Worm (Caenorhabditis elegans): ENCODE data around the gene col-91.

The col-91 gene

ce11 chrIII:8247051-8247450 lies 16.4 kb downstream of the col-91 start, which contains the start of gene C02F5.13:
Gene C02F5.13, plus strand, starts transcription at chrIII:8247351.
- TF ChIP-seq ZK546.5 (tag; optimal IDR thresholded peaks at IDR 0.05) (no peak), ztf-1 (GFP tag; conservative IDR thresholded peaks at IDR 0.05) (no peak), egl-27 (tag; optimal IDR thresholded peaks at IDR 0.05) (no peak), R02D3.7 (tag; optimal IDR thresholded peaks at IDR 0.05) (no peak), nhr-23 (tag; optimal IDR thresholded peaks at IDR 0.05) (no peak), nhr-237 (tag; optimal IDR thresholded peaks at IDR 0.05) (no peak), sem-4 (tag; optimal IDR thresholded peaks at IDR 0.05) (no peak), nhr-21 (tag; optimal IDR thresholded peaks at IDR 0.05) (no peak), nhr-6 (tag; optimal IDR thresholded peaks at IDR 0.05) (no peak), alr-1 (tag; optimal IDR thresholded peaks at IDR 0.05) (no peak), ztf-11 (tag; optimal IDR thresholded peaks at IDR 0.05) (no peak), fos-1 (tag; optimal IDR thresholded peaks at IDR 0.05) (no peak), nhr-25 (tag; optimal IDR thresholded peaks at IDR 0.05) (no peak), snpc-4 (tag; optimal IDR thresholded peaks at IDR 0.05) (no peak), ztf-4 (tag; optimal IDR thresholded peaks at IDR 0.05) (no peak), gmeb-1 (tag; optimal IDR thresholded peaks at IDR 0.05) (no peak)

- no peak for TF ChIP-seq nhr-237 (tag; optimal IDR thresholded peaks at IDR 0.05)
Observed at ce11 chrIII:8245591-8245990, 17.9 kb downstream of the col-91 start, which contains the start of gene C02F5.3. Gene C02F5.3, plus strand, starts transcription at chrIII:8245891.

DNA sequence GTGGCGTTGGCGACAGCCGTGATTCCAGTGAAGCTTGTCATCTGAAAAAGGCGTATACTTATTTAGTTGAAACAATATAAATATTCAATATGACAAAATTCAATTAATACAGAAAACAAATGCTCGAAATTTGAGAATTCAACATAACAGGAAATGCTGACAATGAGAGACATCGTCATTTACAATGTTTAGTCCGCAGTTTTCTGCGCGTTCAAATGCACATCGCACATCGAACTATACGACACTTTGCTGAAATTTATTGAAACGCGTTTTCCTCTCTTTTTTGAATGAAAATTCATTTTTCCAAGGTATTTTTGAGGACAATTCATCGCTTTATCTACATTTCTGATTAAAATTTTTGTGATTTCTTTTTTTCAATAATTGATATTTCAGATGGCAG lies 19.4 kb downstream of the col-91 start, which contains the start of the genes pbs-6 and cids-1:
TSS of gene pbs-6 (minus strand) at position 41 of the 400 bp plus-strand sequence.
TSS of gene cids-1 (plus strand) at position 394 of the 400 bp plus-strand sequence.
- TF ChIP-seq unc-55 (GFP tag; optimal IDR thresholded peaks at IDR 0.05) (peak; percentile 47), snpc-4 (tag; optimal IDR thresholded peaks at IDR 0.05) (no peak), elt-3 (tag; optimal IDR thresholded peaks at IDR 0.05) (no peak), nhr-129 (tag; optimal IDR thresholded peaks at IDR 0.05) (peak; percentile 21), ztf-4 (tag; optimal IDR thresholded peaks at IDR 0.05) (no peak), lsy-2 (tag; optimal IDR thresholded peaks at IDR 0.05) (peak in 1 of 2 experiments; percentile 51), C34F6.9 (tag; optimal IDR thresholded peaks at IDR 0.05) (peak; percentile 16)

DNA sequence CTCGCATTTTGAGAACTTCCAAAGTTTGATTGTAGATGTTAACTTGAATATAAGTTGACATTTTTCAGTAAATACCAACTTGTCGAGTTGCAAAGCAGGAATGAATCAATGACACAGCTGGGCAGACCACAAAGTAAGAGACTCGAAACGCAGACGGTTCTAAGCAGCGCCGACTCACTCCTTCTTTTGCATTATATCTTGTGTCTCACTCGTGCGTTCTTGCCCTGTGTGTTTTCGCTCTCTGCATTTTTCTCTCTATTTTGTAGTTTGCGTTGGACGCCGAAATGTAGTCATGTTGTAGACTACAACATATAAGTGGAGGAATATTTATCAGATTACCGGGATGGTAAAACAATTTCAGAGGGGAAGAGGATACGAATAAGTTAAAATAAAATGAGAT lies 20.7 kb downstream of the col-91 start, which contains the start of gene C02F5.12:
TSS of gene C02F5.12 (minus strand) at position 221 of the 400 bp plus-strand sequence.
- TF ChIP-seq ztf-11 (tag; optimal IDR thresholded peaks at IDR 0.05) (no peak), egl-27 (tag; optimal IDR thresholded peaks at IDR 0.05) (no peak), lin-11 (tag; optimal IDR thresholded peaks at IDR 0.05) (no peak), nhr-21 (tag; optimal IDR thresholded peaks at IDR 0.05) (no peak), snpc-4 (tag; optimal IDR thresholded peaks at IDR 0.05) (no peak), nhr-11 (tag; optimal IDR thresholded peaks at IDR 0.05) (no peak), lin-39 (tag; optimal IDR thresholded peaks at IDR 0.05) (no peak), unc-39 (tag; optimal IDR thresholded peaks at IDR 0.05) (no peak), elt-1 (tag; optimal IDR thresholded peaks at IDR 0.05) (no peak), peb-1 (tag; optimal IDR thresholded peaks at IDR 0.05) (no peak), alr-1 (tag; optimal IDR thresholded peaks at IDR 0.05) (no peak), unc-62 (GFP tag; optimal IDR thresholded peaks at IDR 0.05) (no peak), nhr-25 (tag; optimal IDR thresholded peaks at IDR 0.05) (no peak), F13H6.1 (tag; optimal IDR thresholded peaks at IDR 0.05) (peak; percentile 20), crh-2 (tag; optimal IDR thresholded peaks at IDR 0.05) (peak; percentile 10), nhr-23 (tag; optimal IDR thresholded peaks at IDR 0.05) (no peak), nhr-77 (tag; optimal IDR thresholded peaks at IDR 0.05) (no peak), nhr-129 (tag; optimal IDR thresholded peaks at IDR 0.05) (peak; percentile 51), unc-55 (GFP tag; optimal IDR thresholded peaks at IDR 0.05) (no peak), blmp-1 (tag; optimal IDR thresholded peaks at IDR 0.05; ENCODE audit: insufficient read depth) (no peak), ceh-82 (tag; optimal IDR thresholded peaks at IDR 0.05) (no peak), zag-1 (tag; optimal IDR thresholded peaks at IDR 0.05) (no peak), dmd-4 (tag; optimal IDR thresholded peaks at IDR 0.05) (no peak), nhr-10 (tag; optimal IDR thresholded peaks at IDR 0.05) (no peak), mdl-1 (tag; optimal IDR thresholded peaks at IDR 0.05) (no peak), nhr-237 (tag; optimal IDR thresholded peaks at IDR 0.05) (no peak), Y55F3AM.14 (GFP tag; optimal IDR thresholded peaks at IDR 0.05) (no peak), ceh-16 (tag; optimal IDR thresholded peaks at IDR 0.05) (no peak), nhr-12 (tag; optimal IDR thresholded peaks at IDR 0.05) (no peak), ztf-4 (tag; optimal IDR thresholded peaks at IDR 0.05) (no peak), fos-1 (tag; optimal IDR thresholded peaks at IDR 0.05) (peak; percentile 38), ama-1 (optimal IDR thresholded peaks at IDR 0.05) (no peak), sma-3 (GFP tag; optimal IDR thresholded peaks at IDR 0.05) (peak; percentile 0), ztf-1 (GFP tag; conservative IDR thresholded peaks at IDR 0.05) (no peak), skn-1 (tag; optimal IDR thresholded peaks at IDR 0.05) (no peak), ZK546.5 (tag; optimal IDR thresholded peaks at IDR 0.05) (no peak), C34F6.9 (tag; optimal IDR thresholded peaks at IDR 0.05) (peak; percentile 43), lin-13 (GFP tag; optimal IDR thresholded peaks at IDR 0.05) (peak; percentile 8), lsy-2 (tag; optimal IDR thresholded peaks at IDR 0.05) (peak in 1 of 2 experiments; percentile 44), sem-4 (tag; optimal IDR thresholded peaks at IDR 0.05) (no peak), nhr-6 (tag; optimal IDR thresholded peaks at IDR 0.05) (no peak), mab-5 (tag; optimal IDR thresholded peaks at IDR 0.05) (no peak), elt-3 (tag; optimal IDR thresholded peaks at IDR 0.05) (no peak), gmeb-1 (tag; optimal IDR thresholded peaks at IDR 0.05) (no peak)
